Worm (Caenorhabditis elegans) whole organism, mixed stage, embryonic: ENCODE measurements around the gene F17C8.7.

ENCODE experiments used
- blmp-1 ChIP-seq: fragments of 150-350 bp; optimal IDR thresholded peaks from 2 replicates; lab custom pipeline; 2014; ENCODE audit warnings: missing biosample characterization, missing genetic modification characterization
- ceh-43 ChIP-seq: fragments of 200-800 bp; sonication (Bioruptor generic); optimal IDR thresholded peaks from 2 replicates; lab custom pipeline; 2018; ENCODE audit warnings: mild to moderate bottlenecking, missing genetic modification characterization, moderate library complexity, missing compliant biosample characterization
- ces-1 ChIP-seq: fragments of 150-350 bp; optimal IDR thresholded peaks from 2 replicates; lab custom pipeline; 2014; ENCODE audit warnings: missing biosample characterization, missing genetic modification reagents, missing genetic modification characterization
- lin-13 ChIP-seq: fragments of 150-350 bp; optimal IDR thresholded peaks from 2 replicates; lab custom pipeline; 2014; ENCODE audit warnings: missing biosample characterization, missing genetic modification characterization
- lsy-2 ChIP-seq: fragments of 150-350 bp; optimal IDR thresholded peaks from 2 replicates; lab custom pipeline; 2014; ENCODE audit warnings: missing biosample characterization, missing genetic modification characterization
- mls-2 ChIP-seq: sonication (generic microtip); optimal IDR thresholded peaks from 2 replicates; lab custom pipeline; 2016; ENCODE audit warnings: mild to moderate bottlenecking, missing genetic modification characterization, moderate library complexity, missing compliant biosample characterization
- nhr-28 ChIP-seq: fragments of 150-350 bp; optimal IDR thresholded peaks from 2 replicates; lab custom pipeline; 2014; ENCODE audit warnings: missing biosample characterization, missing genetic modification characterization
- nhr-76 ChIP-seq: sonication (generic microtip); optimal IDR thresholded peaks from 2 replicates; lab custom pipeline; 2017; ENCODE audit warnings: missing biosample characterization, missing genetic modification characterization
- snpc-4 ChIP-seq: fragments of 150-350 bp; optimal IDR thresholded peaks from 2 replicates; lab custom pipeline; 2014; ENCODE audit warnings: missing biosample characterization, missing genetic modification characterization
- unc-39 ChIP-seq: fragments of 150-350 bp; optimal IDR thresholded peaks from 2 replicates; lab custom pipeline; 2014; ENCODE audit warnings: missing biosample characterization, missing genetic modification characterization
- unc-62 ChIP-seq: fragments of 150-350 bp; optimal IDR thresholded peaks from 2 replicates; lab custom pipeline; 2014; ENCODE audit warnings: missing biosample characterization, missing genetic modification reagents, missing genetic modification characterization
- ztf-11 ChIP-seq: fragments of 150-350 bp; optimal IDR thresholded peaks from 2 replicates; lab custom pipeline; 2014; ENCODE audit warnings: missing biosample characterization, missing genetic modification characterization

ce11 chrIII:4708909-4709308 is 26.6 kb upstream of the F17C8.7 start, which contains the start of gene T04A8.18:
- TF ChIP-seq ces-1 (GFP tag; lab: Kevin White, UChicago) = no peak
- TF ChIP-seq nhr-28 = no peak
- no peak for TF ChIP-seq lsy-2 (tag; lab: Kevin White, UChicago)
- no peak for TF ChIP-seq nhr-76 (tag; lab: Kevin White, UChicago)
- no peak for TF ChIP-seq mls-2 (tag; lab: Kevin White, UChicago)
- no peak for TF ChIP-seq blmp-1
- no peak for TF ChIP-seq unc-39 (tag; lab: Kevin White, UChicago)
- no peak for TF ChIP-seq unc-62 (GFP tag; lab: Kevin White, UChicago)
- TF ChIP-seq snpc-4 (tag; lab: Kevin White, UChicago) = no peak
- no peak for TF ChIP-seq ztf-11
- TF ChIP-seq lin-13 (tag; lab: Kevin White, UChicago) = no peak
- TF ChIP-seq ceh-43 (GFP tag; lab: Kevin White, UChicago) = no peak
